Fruit fly (Drosophila melanogaster) whole organism, embryonic: ENCODE measurements around the gene Doc2.

Experiments
- Atf3 ChIP-seq: fragments of 200-800 bp; sonication (Bioruptor generic); optimal IDR thresholded peaks from 3 replicates; lab custom pipeline; 2016; ENCODE audit warnings: missing biosample characterization, missing genetic modification characterization
- BtbVII ChIP-seq: fragments of 200-800 bp; sonication (Bioruptor generic); optimal IDR thresholded peaks from 3 replicates; lab custom pipeline; 2017; ENCODE audit warnings: missing biosample characterization, mild to moderate bottlenecking, missing genetic modification characterization
- CG10267 ChIP-seq: fragments of 200-800 bp; sonication (Bioruptor generic); optimal IDR thresholded peaks from 2 replicates; lab custom pipeline; 2018; ENCODE audit warnings: missing biosample characterization, mild to moderate bottlenecking, missing genetic modification characterization, moderate library complexity
- CG10462 ChIP-seq: fragments of 200-800 bp; sonication (Bioruptor generic); optimal IDR thresholded peaks from 2 replicates; lab custom pipeline; 2016; ENCODE audit warnings: missing biosample characterization, missing genetic modification characterization
- CG11247 ChIP-seq: fragments of 200-800 bp; sonication (Bioruptor generic); IDR thresholded peaks from 2 replicates; pipeline ENCODE4 v1.3.6; 2022; ENCODE audit warnings: missing biosample characterization, missing genetic modification characterization
- CG12942 ChIP-seq: fragments of 200-800 bp; sonication (Bioruptor generic); optimal IDR thresholded peaks from 3 replicates; lab custom pipeline; 2016; ENCODE audit warnings: missing biosample characterization, missing genetic modification characterization
- CG17912 ChIP-seq: fragments of 200-800 bp; sonication (Bioruptor generic); optimal IDR thresholded peaks from 2 replicates; lab custom pipeline; 2018; ENCODE audit warnings: missing biosample characterization, mild to moderate bottlenecking, missing genetic modification characterization
- CG18011 ChIP-seq: fragments of 200-800 bp; sonication (Bioruptor generic); optimal IDR thresholded peaks from 2 replicates; lab custom pipeline; 2017; ENCODE audit warnings: missing biosample characterization, missing genetic modification characterization, mild to moderate bottlenecking, moderate library complexity, missing genotype
- CG2889 ChIP-seq: fragments of 200-800 bp; sonication (Bioruptor generic); IDR thresholded peaks from 3 replicates; pipeline ENCODE4 v1.3.6; 2022; ENCODE audit warnings: missing biosample characterization, missing genetic modification characterization
- CG32767 ChIP-seq: fragments of 200-800 bp; sonication (Bioruptor generic); IDR thresholded peaks from 2 replicates; pipeline ENCODE4 v1.3.6; 2022; ENCODE audit warnings: missing biosample characterization, missing genetic modification characterization
- CG3995 ChIP-seq: fragments of 200-800 bp; sonication (Bioruptor generic); optimal IDR thresholded peaks from 3 replicates; lab custom pipeline; 2016; ENCODE audit warnings: missing biosample characterization, missing genetic modification characterization
- CG4730 ChIP-seq: fragments of 200-800 bp; sonication (Bioruptor generic); IDR thresholded peaks from 2 replicates; pipeline ENCODE4 v1.3.6; 2022; ENCODE audit warnings: missing biosample characterization, missing genetic modification characterization
- CG6654 ChIP-seq: fragments of 200-800 bp; sonication (Bioruptor generic); optimal IDR thresholded peaks from 2 replicates; lab custom pipeline; 2017; ENCODE audit warnings: missing biosample characterization, mild to moderate bottlenecking, missing genetic modification characterization
- CG6854 ChIP-seq: fragments of 200-800 bp; sonication (Bioruptor generic); optimal IDR thresholded peaks from 3 replicates; lab custom pipeline; 2017; ENCODE audit warnings: missing biosample characterization, mild to moderate bottlenecking, missing genetic modification characterization
- CG7556 ChIP-seq: fragments of 200-800 bp; sonication (Bioruptor generic); optimal IDR thresholded peaks from 2 replicates; lab custom pipeline; 2017; ENCODE audit warnings: missing biosample characterization, mild to moderate bottlenecking, missing genetic modification characterization
- CG8478 ChIP-seq: fragments of >200 bp; optimal IDR thresholded peaks from 2 replicates; lab custom pipeline; 2018
- CG9876 ChIP-seq: fragments of 200-800 bp; sonication (Bioruptor generic); optimal IDR thresholded peaks from 2 replicates; lab custom pipeline; 2016; ENCODE audit warnings: missing biosample characterization, missing genetic modification characterization
- D19A ChIP-seq: fragments of 200-800 bp; optimal IDR thresholded peaks from 3 replicates; lab custom pipeline; 2019; ENCODE audit warnings: missing biosample characterization, mild to moderate bottlenecking, missing genetic modification characterization, moderate library complexity
- Elba2 ChIP-seq: fragments of 200-800 bp; sonication (Bioruptor generic); optimal IDR thresholded peaks from 3 replicates; lab custom pipeline; 2016; ENCODE audit warnings: missing biosample characterization, missing genetic modification characterization
- Fer2 ChIP-seq: fragments of 200-800 bp; sonication (Bioruptor generic); optimal IDR thresholded peaks from 2 replicates; lab custom pipeline; 2018; ENCODE audit warnings: missing biosample characterization, mild to moderate bottlenecking, missing genetic modification characterization, moderate library complexity
- HLH4C ChIP-seq: fragments of 200-800 bp; sonication (Bioruptor generic); IDR thresholded peaks from 3 replicates; pipeline ENCODE4 v1.3.6; 2022; ENCODE audit warnings: missing biosample characterization, missing genetic modification characterization; ENCODE audit not compliant: partially characterized antibody
- Kr ChIP-seq: fragments of 200-800 bp; sonication (Bioruptor generic); optimal IDR thresholded peaks from 2 replicates; lab custom pipeline; 2017; ENCODE audit warnings: missing biosample characterization, mild to moderate bottlenecking, missing genetic modification characterization
- MBD-R2 ChIP-seq: fragments of 200-800 bp; sonication (Bioruptor generic); IDR thresholded peaks from 2 replicates; pipeline ENCODE4 v1.3.6; 2022; ENCODE audit warnings: missing biosample characterization, missing genetic modification characterization
- Med ChIP-seq: fragments of 200-800 bp; sonication (Bioruptor generic); peaks from one replicate; lab custom pipeline; 2016; ENCODE audit warnings: missing biosample characterization, missing genetic modification characterization, mild to moderate bottlenecking, inconsistent platforms, moderate library complexity
- Meics ChIP-seq: fragments of 200-800 bp; sonication (Bioruptor generic); optimal IDR thresholded peaks from 2 replicates; lab custom pipeline; 2017; ENCODE audit warnings: missing biosample characterization, mild to moderate bottlenecking, missing genetic modification characterization
- Nf-YA ChIP-seq: fragments of 200-800 bp; sonication (Bioruptor generic); IDR thresholded peaks from 2 replicates; pipeline ENCODE4 v1.3.6; 2022; ENCODE audit warnings: missing biosample characterization, missing genetic modification characterization
- ac ChIP-seq: fragments of 200-800 bp; sonication (Bioruptor generic); optimal IDR thresholded peaks from 3 replicates; lab custom pipeline; 2017; ENCODE audit warnings: missing biosample characterization, mild to moderate bottlenecking, missing genetic modification characterization
- al ChIP-seq: fragments of 200-800 bp; sonication (Bioruptor generic); IDR thresholded peaks from 2 replicates; pipeline ENCODE4 v1.3.6; 2022; ENCODE audit warnings: missing biosample characterization, missing genetic modification characterization
- ash1 ChIP-seq: fragments of 200-800 bp; sonication (Bioruptor generic); optimal IDR thresholded peaks from 2 replicates; lab custom pipeline; 2018; ENCODE audit warnings: missing biosample characterization, mild to moderate bottlenecking, missing genetic modification characterization
- az2 ChIP-seq: fragments of 200-800 bp; sonication (Bioruptor generic); optimal IDR thresholded peaks from 3 replicates; lab custom pipeline; 2016; ENCODE audit warnings: missing biosample characterization, missing genetic modification characterization
- bbx ChIP-seq: fragments of 200-800 bp; sonication (Bioruptor generic); IDR thresholded peaks from 2 replicates; pipeline ENCODE4 v1.3.6; 2022; ENCODE audit warnings: missing biosample characterization, missing genetic modification characterization; ENCODE audit not compliant: partially characterized antibody
- cad ChIP-seq: fragments of >200 bp; optimal IDR thresholded peaks from 2 replicates; lab custom pipeline; 2017; ENCODE audit warnings: missing biosample characterization, missing genetic modification characterization
- crc ChIP-seq: fragments of 200-800 bp; sonication (Bioruptor generic); optimal IDR thresholded peaks from 2 replicates; lab custom pipeline; 2016; ENCODE audit warnings: missing biosample characterization, missing genetic modification characterization
- croc ChIP-seq: fragments of 200-800 bp; sonication (Bioruptor generic); conservative IDR thresholded peaks from 3 replicates; pipeline ENCODE4 v1.3.6; 2022; ENCODE audit warnings: missing biosample characterization, missing genetic modification characterization
- en ChIP-seq: fragments of 200-800 bp; sonication (Bioruptor generic); optimal IDR thresholded peaks from 2 replicates; lab custom pipeline; 2016; ENCODE audit warnings: missing biosample characterization, missing genetic modification characterization
- fd102C ChIP-seq: fragments of 200-800 bp; sonication (Bioruptor generic); optimal IDR thresholded peaks from 2 replicates; lab custom pipeline; 2018; ENCODE audit warnings: missing biosample characterization, mild to moderate bottlenecking, missing genetic modification characterization, moderate library complexity
- fd3F ChIP-seq: fragments of 200-800 bp; sonication (Bioruptor generic); optimal IDR thresholded peaks from 2 replicates; lab custom pipeline; 2018; ENCODE audit warnings: missing biosample characterization, mild to moderate bottlenecking, missing genetic modification characterization, moderate library complexity
- gem ChIP-seq: fragments of 200-800 bp; sonication (Bioruptor generic); optimal IDR thresholded peaks from 2 replicates; lab custom pipeline; 2019; ENCODE audit warnings: missing biosample characterization, mild to moderate bottlenecking, missing genetic modification characterization, moderate library complexity
- insv ChIP-seq, 2 experiments: fragments of 200-800 bp; sonication (Bioruptor generic); optimal IDR thresholded peaks; 3 replicates each; lab custom pipeline; 2016 to 2018; ENCODE audit warnings: missing biosample characterization in 2 of 2, missing genetic modification characterization in 2 of 2
- nerfin-2 ChIP-seq: fragments of 200-800 bp; sonication (Bioruptor generic); IDR thresholded peaks from 2 replicates; pipeline ENCODE4 v1.3.6; 2022; ENCODE audit warnings: missing biosample characterization, missing genetic modification characterization; ENCODE audit not compliant: partially characterized antibody
- oc ChIP-seq: fragments of 200-800 bp; sonication (Bioruptor generic); optimal IDR thresholded peaks from 2 replicates; lab custom pipeline; 2018; ENCODE audit warnings: missing biosample characterization, mild to moderate bottlenecking, missing genetic modification characterization, moderate library complexity
- otp ChIP-seq: fragments of 200-800 bp; sonication (Bioruptor generic); IDR thresholded peaks from 3 replicates; pipeline ENCODE4, ENCODE4 v1.3.6; 2022; ENCODE audit warnings: missing biosample characterization, missing genetic modification characterization
- pb ChIP-seq: fragments of 200-800 bp; sonication (Bioruptor generic); optimal IDR thresholded peaks from 3 replicates; lab custom pipeline; 2016; ENCODE audit warnings: missing biosample characterization, missing genetic modification characterization
- pho ChIP-seq: fragments of 200-800 bp; sonication (Bioruptor generic); optimal IDR thresholded peaks from 2 replicates; lab custom pipeline; 2016; ENCODE audit warnings: missing biosample characterization, missing genetic modification characterization
- rib ChIP-seq: fragments of 200-800 bp; sonication (Bioruptor generic); IDR thresholded peaks from 2 replicates; pipeline ENCODE4 v1.3.6; 2022; ENCODE audit warnings: missing biosample characterization, missing genetic modification characterization
- sens ChIP-seq: fragments of 200-800 bp; sonication (Bioruptor generic); peaks from one replicate; lab custom pipeline; 2016; ENCODE audit warnings: missing biosample characterization, missing genetic modification characterization
- sisA ChIP-seq: fragments of 200-800 bp; sonication (Bioruptor generic); IDR thresholded peaks from 2 replicates; pipeline ENCODE4 v1.3.6; 2022; ENCODE audit warnings: missing biosample characterization, missing genetic modification characterization
- stc ChIP-seq: fragments of 200-800 bp; sonication (Bioruptor generic); IDR thresholded peaks from 2 replicates; pipeline ENCODE4 v1.3.6; 2022; ENCODE audit warnings: missing biosample characterization, missing genetic modification characterization
- sug ChIP-seq: fragments of 200-800 bp; optimal IDR thresholded peaks from 2 replicates; lab custom pipeline; 2019; ENCODE audit warnings: missing biosample characterization, mild to moderate bottlenecking, missing genetic modification characterization, moderate library complexity
- tna ChIP-seq: fragments of 200-800 bp; sonication (Bioruptor generic); IDR thresholded peaks from 2 replicates; pipeline ENCODE4 v1.3.6; 2022; ENCODE audit warnings: missing biosample characterization, missing genetic modification characterization; ENCODE audit not compliant: partially characterized antibody
- vnd ChIP-seq: fragments of 200-800 bp; sonication (Bioruptor generic); IDR thresholded peaks from 3 replicates; pipeline ENCODE4 v1.3.6; 2022; ENCODE audit warnings: missing biosample characterization, missing genetic modification characterization; ENCODE audit not compliant: partially characterized antibody
- z ChIP-seq: fragments of 200-800 bp; sonication (Bioruptor generic); IDR thresholded peaks from 3 replicates; pipeline ENCODE4 v1.3.6; 2022; ENCODE audit warnings: missing biosample characterization, missing genetic modification characterization

Doc2 gene

dm6 chr3L:9025680-9026079, 6.6 kb upstream of the Doc2 start (continued):
- TF ChIP-seq CG12942 = peak; percentile 72
- peak; percentile 12 for TF ChIP-seq CG3995 (GFP tag; lab: Kevin White, UChicago)
- peak; percentile 79 for TF ChIP-seq oc (tag; lab: Kevin White, UChicago)
- peak; percentile 20 for TF ChIP-seq CG9876 (GFP tag; lab: Kevin White, UChicago)
- TF ChIP-seq CG7556 (GFP tag; lab: Kevin White, UChicago) = peak; percentile 78
- TF ChIP-seq sisA (GFP tag; lab: Robert Waterston, UW) = peak; percentile 89
- peak; percentile 93 for TF ChIP-seq gem (tag; lab: Kevin White, UChicago)
- peak; percentile 96 for TF ChIP-seq Med
- TF ChIP-seq CG10462 = peak; percentile 66
- no peak for TF ChIP-seq tna (GFP tag; lab: Robert Waterston, UW)
- peak; percentile 91 for TF ChIP-seq stc (GFP tag; lab: Robert Waterston, UW)
- TF ChIP-seq az2 (GFP tag; lab: Kevin White, UChicago) = peak; percentile 79
- peak; percentile 78 for TF ChIP-seq CG10267 (tag; lab: Kevin White, UChicago)
- TF ChIP-seq z (GFP tag; lab: Robert Waterston, UW) = peak; percentile 72; the same call in 2 of the 3 replicates
- TF ChIP-seq bbx (GFP tag; lab: Robert Waterston, UW) = no peak
- peak; percentile 78 for TF ChIP-seq CG11247 (GFP tag; lab: Robert Waterston, UW)
- TF ChIP-seq MBD-R2 = peak; percentile 62
- TF ChIP-seq ash1 (GFP tag; lab: Kevin White, UChicago) = no peak
- TF ChIP-seq CG8478 = no peak
- TF ChIP-seq nerfin-2 (GFP tag; lab: Robert Waterston, UW) = no peak
- no peak for TF ChIP-seq Kr (GFP tag; lab: Kevin White, UChicago)
- TF ChIP-seq CG18011 (GFP tag; lab: Kevin White, UChicago) = peak; percentile 2
- TF ChIP-seq insv (GFP tag; optimal IDR thresholded peaks at IDR 0.05; lab: Kevin White, UChicago) = no peak
- TF ChIP-seq BtbVII (GFP tag; lab: Kevin White, UChicago) = peak; percentile 65
- peak; percentile 19 for TF ChIP-seq Elba2 (GFP tag; lab: Kevin White, UChicago)
- TF ChIP-seq Atf3 (GFP tag; lab: Kevin White, UChicago) = peak; percentile 72
- TF ChIP-seq cad (GFP tag; lab: Kevin White, UChicago) = no peak
- TF ChIP-seq sug = peak; percentile 42
- TF ChIP-seq croc = peak; percentile 86
- TF ChIP-seq crc (GFP tag; lab: Kevin White, UChicago) = peak; percentile 71
- TF ChIP-seq Fer2 (tag; lab: Kevin White, UChicago) = peak; percentile 45
- TF ChIP-seq CG2889 (GFP tag; lab: Robert Waterston, UW) = peak; percentile 77; the same call in 2 of the 3 replicates
- TF ChIP-seq Nf-YA (GFP tag; lab: Robert Waterston, UW) = peak; percentile 83
- TF ChIP-seq fd3F (GFP tag; lab: Kevin White, UChicago) = peak; percentile 64
- TF ChIP-seq fd102C (GFP tag; lab: Kevin White, UChicago) = peak; percentile 61
- peak; percentile 33 for TF ChIP-seq CG6854 (GFP tag; lab: Kevin White, UChicago)
- peak; percentile 91 for TF ChIP-seq CG32767
- peak; percentile 87 for TF ChIP-seq al (GFP tag; lab: Robert Waterston, UW)
- TF ChIP-seq CG17912 (GFP tag; lab: Kevin White, UChicago) = peak; percentile 34
- TF ChIP-seq sens = peak; percentile 97
- peak; percentile 63 for TF ChIP-seq pho (GFP tag; lab: Kevin White, UChicago)
- peak; percentile 70 for TF ChIP-seq otp (GFP tag; lab: Robert Waterston, UW)
- no peak for TF ChIP-seq HLH4C (GFP tag; lab: Robert Waterston, UW)
- peak; percentile 53 for TF ChIP-seq ac (GFP tag; lab: Kevin White, UChicago)
- peak; percentile 67; the same call in 1 of the 2 replicates for TF ChIP-seq rib (GFP tag; lab: Robert Waterston, UW)
- TF ChIP-seq vnd (GFP tag; lab: Robert Waterston, UW) = no peak
- TF ChIP-seq CG4730 = peak; percentile 89
- TF ChIP-seq CG6654 (GFP tag; lab: Kevin White, UChicago) = peak; percentile 50
- TF ChIP-seq Meics (GFP tag; lab: Kevin White, UChicago) = peak; percentile 74
- TF ChIP-seq D19A (tag; lab: Kevin White, UChicago) = peak; percentile 76
- TF ChIP-seq en = peak; percentile 61
- peak; percentile 52 for TF ChIP-seq pb (GFP tag; lab: Kevin White, UChicago)
